Fruit fly (Drosophila melanogaster): ENCODE results near the gene CG10749.

dm6 chr3L:12954547-12954946, 17.7 kb upstream of the CG10749 start, which contains the start of gene CG10752:
- TF ChIP-seq ewg (GFP tag; optimal IDR thresholded peaks at IDR 0.05) (no peak), CG15479 (GFP tag; optimal IDR thresholded peaks at IDR 0.05) (no peak), CG10431 (GFP tag; optimal IDR thresholded peaks at IDR 0.05) (no peak), CG7963 (GFP tag; IDR thresholded peaks at IDR 0.05; ENCODE audit: partially characterized antibody) (no peak), CG9876 (GFP tag; optimal IDR thresholded peaks at IDR 0.05) (no peak), CG12155 (GFP tag; optimal IDR thresholded peaks at IDR 0.05) (no peak), CG10366 (GFP tag; IDR thresholded peaks at IDR 0.05) (no peak), pan (optimal IDR thresholded peaks at IDR 0.05) (no peak), pan (GFP tag; optimal IDR thresholded peaks at IDR 0.05 in 1 of 2, IDR thresholded peaks at IDR 0.05 in 1 of 2) (no peak), Ptx1 (GFP tag; IDR thresholded peaks at IDR 0.05) (no peak), Antp (GFP tag; optimal IDR thresholded peaks at IDR 0.05) (no peak), CG34224 (GFP tag; IDR thresholded peaks at IDR 0.05; ENCODE audit: partially characterized antibody) (no peak), fru (optimal IDR thresholded peaks at IDR 0.05) (no peak), ttk (GFP tag; IDR thresholded peaks at IDR 0.05) (no peak)
